Fruit fly (Drosophila melanogaster): ENCODE data around the gene CG4502.

DNA sequence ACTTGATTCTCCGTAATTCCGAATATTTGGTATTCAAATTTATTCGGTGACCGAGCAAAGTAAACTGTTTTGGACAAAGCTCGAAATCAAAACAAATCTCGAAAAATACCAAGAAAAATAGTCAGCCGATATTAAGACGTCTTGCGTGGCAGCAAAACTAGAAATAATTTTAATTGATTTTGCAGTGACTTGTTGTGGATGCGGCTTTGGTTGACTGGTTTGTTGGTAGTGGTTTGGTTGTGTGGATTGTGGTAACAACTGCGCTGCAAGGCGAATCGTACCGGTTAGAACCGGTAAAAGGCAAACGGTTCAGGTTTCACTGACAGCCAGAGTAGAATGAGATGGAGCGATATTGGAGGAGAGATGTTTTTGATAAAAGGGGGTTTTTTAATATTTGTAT, 37.4 kb upstream of the CG4502 start:
- TF ChIP-seq CTCF (optimal IDR thresholded peaks at IDR 0.05): no peak
- TF ChIP-seq CG8478 (optimal IDR thresholded peaks at IDR 0.05): no peak

Data from S2 (cell line).